Fruit fly (Drosophila melanogaster) whole organism, embryonic: ENCODE data around the gene LanB1.

Source experiments
- Bgb ChIP-seq: fragments of 200-800 bp; sonication (Bioruptor generic); IDR thresholded peaks from 2 replicates; pipeline ENCODE4 v1.3.6; 2022; ENCODE audit warnings: missing biosample characterization, missing genetic modification characterization; ENCODE audit not compliant: partially characterized antibody
- BtbVII ChIP-seq: fragments of 200-800 bp; sonication (Bioruptor generic); optimal IDR thresholded peaks from 3 replicates; lab custom pipeline; 2017; ENCODE audit warnings: missing biosample characterization, mild to moderate bottlenecking, missing genetic modification characterization
- CG11504 ChIP-seq: fragments of 200-800 bp; sonication (Bioruptor generic); optimal IDR thresholded peaks from 3 replicates; lab custom pipeline; 2019; ENCODE audit warnings: missing biosample characterization, mild to moderate bottlenecking, missing genetic modification characterization, moderate library complexity
- CG12769 ChIP-seq: fragments of 200-800 bp; sonication (Bioruptor generic); optimal IDR thresholded peaks from 2 replicates; lab custom pipeline; 2019; ENCODE audit warnings: missing biosample characterization, mild to moderate bottlenecking, missing genetic modification characterization, moderate library complexity
- CG13775 ChIP-seq: fragments of 200-800 bp; sonication (Bioruptor generic); optimal IDR thresholded peaks from 3 replicates; lab custom pipeline; 2017; ENCODE audit warnings: missing biosample characterization, mild to moderate bottlenecking, missing genetic modification characterization
- CG14710 ChIP-seq: fragments of 200-800 bp; sonication (Bioruptor generic); optimal IDR thresholded peaks from 3 replicates; lab custom pipeline; 2019; ENCODE audit warnings: missing biosample characterization, mild to moderate bottlenecking, missing genetic modification characterization, moderate library complexity
- CG15479 ChIP-seq: fragments of 200-800 bp; sonication (Bioruptor generic); optimal IDR thresholded peaks from 3 replicates; lab custom pipeline; 2019; ENCODE audit warnings: missing biosample characterization, mild to moderate bottlenecking, missing genetic modification characterization, moderate library complexity
- CG17328 ChIP-seq: fragments of 200-800 bp; sonication (Bioruptor generic); IDR thresholded peaks from 2 replicates; pipeline ENCODE4 v1.3.6; 2022; ENCODE audit warnings: missing biosample characterization, missing genetic modification characterization
- CG17361 ChIP-seq: fragments of 200-800 bp; sonication (Bioruptor generic); IDR thresholded peaks from 3 replicates; pipeline ENCODE4 v1.3.6; 2022; ENCODE audit warnings: missing biosample characterization, missing genetic modification characterization
- CG17829 ChIP-seq: fragments of 200-800 bp; optimal IDR thresholded peaks from 2 replicates; lab custom pipeline; 2019; ENCODE audit warnings: missing biosample characterization, mild to moderate bottlenecking, missing genetic modification characterization, moderate library complexity
- CG1792 ChIP-seq: fragments of 200-800 bp; sonication (Bioruptor generic); optimal IDR thresholded peaks from 2 replicates; lab custom pipeline; 2016; ENCODE audit warnings: missing biosample characterization, missing genetic modification characterization
- CG18764 ChIP-seq: fragments of 200-800 bp; sonication (Bioruptor generic); optimal IDR thresholded peaks from 3 replicates; lab custom pipeline; 2016; ENCODE audit warnings: missing biosample characterization, missing genetic modification characterization
- CG31365 ChIP-seq: fragments of 200-800 bp; sonication (Bioruptor generic); optimal IDR thresholded peaks from 2 replicates; lab custom pipeline; 2018; ENCODE audit warnings: missing biosample characterization, mild to moderate bottlenecking, missing genetic modification characterization
- CG33557 ChIP-seq: fragments of 200-800 bp; sonication (Bioruptor generic); optimal IDR thresholded peaks from 2 replicates; lab custom pipeline; 2019; ENCODE audit warnings: missing biosample characterization, mild to moderate bottlenecking, missing genetic modification characterization, moderate library complexity
- CG7357 ChIP-seq: fragments of 200-800 bp; sonication (Bioruptor generic); IDR thresholded peaks from 3 replicates; pipeline ENCODE4 v1.3.6; 2022; ENCODE audit warnings: missing biosample characterization, missing genetic modification characterization
- CG7987 ChIP-seq: fragments of 200-800 bp; sonication (Bioruptor generic); optimal IDR thresholded peaks from 2 replicates; lab custom pipeline; 2018; ENCODE audit warnings: missing biosample characterization, mild to moderate bottlenecking, missing genetic modification characterization, moderate library complexity
- CG9797 ChIP-seq: fragments of 200-800 bp; sonication (Bioruptor generic); optimal IDR thresholded peaks from 3 replicates; lab custom pipeline; 2018; ENCODE audit warnings: missing biosample characterization, mild to moderate bottlenecking, missing genetic modification characterization
- Dp ChIP-seq: fragments of 200-800 bp; sonication (Bioruptor generic); optimal IDR thresholded peaks from 2 replicates; lab custom pipeline; 2018; ENCODE audit warnings: missing biosample characterization, mild to moderate bottlenecking, missing genetic modification characterization, moderate library complexity
- E2f1 ChIP-seq: fragments of 200-800 bp; sonication (Bioruptor generic); IDR thresholded peaks from 2 replicates; pipeline ENCODE4 v1.3.6; 2022; ENCODE audit warnings: missing biosample characterization, missing genetic modification characterization
- Ets65A ChIP-seq: fragments of 200-800 bp; sonication (Bioruptor generic); peaks from one replicate; lab custom pipeline; 2016; ENCODE audit warnings: missing biosample characterization, missing genetic modification characterization
- Fer1 ChIP-seq: fragments of 200-800 bp; sonication (Bioruptor generic); optimal IDR thresholded peaks from 2 replicates; lab custom pipeline; 2017; ENCODE audit warnings: missing biosample characterization, mild to moderate bottlenecking, missing genetic modification characterization
- H15 ChIP-seq: fragments of 200-800 bp; sonication (Bioruptor generic); IDR thresholded peaks from 3 replicates; pipeline ENCODE4 v1.3.6; 2022; ENCODE audit warnings: missing biosample characterization, missing genetic modification characterization
- HLH4C ChIP-seq: fragments of 200-800 bp; sonication (Bioruptor generic); IDR thresholded peaks from 3 replicates; pipeline ENCODE4 v1.3.6; 2022; ENCODE audit warnings: missing biosample characterization, missing genetic modification characterization; ENCODE audit not compliant: partially characterized antibody
- Lim3 ChIP-seq: fragments of 200-800 bp; sonication (Bioruptor generic); IDR thresholded peaks from 2 replicates; pipeline ENCODE4 v1.3.6; 2022; ENCODE audit warnings: missing biosample characterization, missing genetic modification characterization
- Meics ChIP-seq: fragments of 200-800 bp; sonication (Bioruptor generic); optimal IDR thresholded peaks from 2 replicates; lab custom pipeline; 2017; ENCODE audit warnings: missing biosample characterization, mild to moderate bottlenecking, missing genetic modification characterization
- NC2β ChIP-seq: fragments of 200-800 bp; sonication (Bioruptor generic); optimal IDR thresholded peaks from 2 replicates; lab custom pipeline; 2016; ENCODE audit warnings: missing biosample characterization, missing genetic modification characterization
- Neu2 ChIP-seq: fragments of 200-800 bp; sonication (Bioruptor generic); optimal IDR thresholded peaks from 3 replicates; lab custom pipeline; 2016; ENCODE audit warnings: missing biosample characterization, missing genetic modification characterization, borderline replicate concordance
- Six4 ChIP-seq: fragments of 200-800 bp; sonication (Bioruptor generic); optimal IDR thresholded peaks from 2 replicates; lab custom pipeline; 2016; ENCODE audit warnings: missing biosample characterization, missing genetic modification characterization
- Tbp ChIP-seq: fragments of >200 bp; optimal IDR thresholded peaks from 2 replicates; lab custom pipeline; 2018; ENCODE audit warnings: missing biosample characterization, missing genetic modification characterization
- ash1 ChIP-seq: fragments of 200-800 bp; sonication (Bioruptor generic); optimal IDR thresholded peaks from 2 replicates; lab custom pipeline; 2018; ENCODE audit warnings: missing biosample characterization, mild to moderate bottlenecking, missing genetic modification characterization
- cad ChIP-seq: fragments of >200 bp; optimal IDR thresholded peaks from 2 replicates; lab custom pipeline; 2017; ENCODE audit warnings: missing biosample characterization, missing genetic modification characterization
- crc ChIP-seq: fragments of 200-800 bp; sonication (Bioruptor generic); optimal IDR thresholded peaks from 2 replicates; lab custom pipeline; 2016; ENCODE audit warnings: missing biosample characterization, missing genetic modification characterization
- crol ChIP-seq: fragments of 200-800 bp; sonication (Bioruptor generic); IDR thresholded peaks from 2 replicates; pipeline ENCODE4 v1.3.6; 2022; ENCODE audit warnings: missing biosample characterization, missing genetic modification characterization
- dan ChIP-seq: fragments of 200-800 bp; sonication (Bioruptor generic); IDR thresholded peaks from 2 replicates; pipeline ENCODE4 v1.3.6; 2022; ENCODE audit warnings: missing biosample characterization, missing genetic modification characterization
- dimm ChIP-seq: fragments of 200-800 bp; sonication (Bioruptor generic); IDR thresholded peaks from 2 replicates; pipeline ENCODE4 v1.3.6; 2022; ENCODE audit warnings: missing biosample characterization, missing genetic modification characterization
- grn ChIP-seq: fragments of 200-800 bp; sonication (Bioruptor generic); optimal IDR thresholded peaks from 3 replicates; lab custom pipeline; 2017; ENCODE audit warnings: missing biosample characterization, missing genetic modification characterization
- hkb ChIP-seq, 2 experiments: fragments of 200-800 bp in 1 of 2; fragments of >200 bp in 1 of 2; sonication (Bioruptor generic) in 1 of 2; IDR thresholded peaks in 1 of 2; optimal IDR thresholded peaks in 1 of 2; 2 replicates each; pipeline versions ENCODE4 v1.3.6 to Lab custom; 2017 to 2022; ENCODE audit warnings: missing biosample characterization in 1 of 2, missing genetic modification characterization in 1 of 2
- knrl ChIP-seq: fragments of 200-800 bp; sonication (Bioruptor generic); IDR thresholded peaks from 3 replicates; pipeline ENCODE4 v1.3.6; 2022; ENCODE audit warnings: missing biosample characterization, missing genetic modification characterization; ENCODE audit not compliant: partially characterized antibody
- lilli ChIP-seq: fragments of 200-800 bp; sonication (Bioruptor generic); optimal IDR thresholded peaks from 3 replicates; lab custom pipeline; 2016; ENCODE audit warnings: missing biosample characterization, missing genetic modification characterization
- mam ChIP-seq: fragments of 200-800 bp; sonication (Bioruptor generic); optimal IDR thresholded peaks from 3 replicates; lab custom pipeline; 2016; ENCODE audit warnings: missing biosample characterization, missing genetic modification characterization
- nerfin-2 ChIP-seq: fragments of 200-800 bp; sonication (Bioruptor generic); IDR thresholded peaks from 2 replicates; pipeline ENCODE4 v1.3.6; 2022; ENCODE audit warnings: missing biosample characterization, missing genetic modification characterization; ENCODE audit not compliant: partially characterized antibody
- pfk ChIP-seq: fragments of 200-800 bp; sonication (Bioruptor generic); optimal IDR thresholded peaks from 2 replicates; lab custom pipeline; 2018; ENCODE audit warnings: missing biosample characterization, mild to moderate bottlenecking, missing genetic modification characterization, moderate library complexity
- pnt ChIP-seq: fragments of 200-800 bp; sonication (Bioruptor generic); optimal IDR thresholded peaks from 3 replicates; lab custom pipeline; 2016; ENCODE audit warnings: missing biosample characterization, missing genetic modification characterization
- prd ChIP-seq, 3 experiments: fragments of >200 bp in 2 of 3; fragments of 200-800 bp in 1 of 3; sonication (Bioruptor generic) in 1 of 3; optimal IDR thresholded peaks in 2 of 3; IDR thresholded peaks in 1 of 3; 2 replicates in 2 of 3; 3 replicates in 1 of 3; pipeline versions ENCODE4 v1.3.6 to Lab custom; 2017 to 2022; ENCODE audit warnings: missing biosample characterization in 1 of 3, missing genetic modification characterization in 1 of 3
- pros ChIP-seq: fragments of 200-800 bp; sonication (Bioruptor generic); optimal IDR thresholded peaks from 3 replicates; lab custom pipeline; 2019; ENCODE audit warnings: missing biosample characterization, mild to moderate bottlenecking, missing genetic modification characterization, moderate library complexity
- ranshi ChIP-seq: fragments of 200-800 bp; sonication (Bioruptor generic); IDR thresholded peaks from 2 replicates; pipeline ENCODE4 v1.3.6; 2022; ENCODE audit warnings: missing biosample characterization, missing genetic modification characterization
- stwl ChIP-seq: fragments of 200-800 bp; sonication (Bioruptor generic); optimal IDR thresholded peaks from 3 replicates; lab custom pipeline; 2018; ENCODE audit warnings: missing biosample characterization, mild to moderate bottlenecking, missing genetic modification characterization, moderate library complexity
- tio ChIP-seq: fragments of 200-800 bp; sonication (Bioruptor generic); optimal IDR thresholded peaks from 2 replicates; lab custom pipeline; 2017; ENCODE audit warnings: missing biosample characterization, missing genetic modification characterization, inconsistent platforms
- toy ChIP-seq: fragments of 200-800 bp; sonication (Bioruptor generic); IDR thresholded peaks from 2 replicates; pipeline ENCODE4 v1.3.6; 2022; ENCODE audit warnings: missing biosample characterization, missing genetic modification characterization
- vvl ChIP-seq: fragments of 200-800 bp; sonication (Bioruptor generic); IDR thresholded peaks from 2 replicates; pipeline ENCODE4 v1.3.6; 2022; ENCODE audit warnings: missing biosample characterization, missing genetic modification characterization

LanB1 gene

DNA sequence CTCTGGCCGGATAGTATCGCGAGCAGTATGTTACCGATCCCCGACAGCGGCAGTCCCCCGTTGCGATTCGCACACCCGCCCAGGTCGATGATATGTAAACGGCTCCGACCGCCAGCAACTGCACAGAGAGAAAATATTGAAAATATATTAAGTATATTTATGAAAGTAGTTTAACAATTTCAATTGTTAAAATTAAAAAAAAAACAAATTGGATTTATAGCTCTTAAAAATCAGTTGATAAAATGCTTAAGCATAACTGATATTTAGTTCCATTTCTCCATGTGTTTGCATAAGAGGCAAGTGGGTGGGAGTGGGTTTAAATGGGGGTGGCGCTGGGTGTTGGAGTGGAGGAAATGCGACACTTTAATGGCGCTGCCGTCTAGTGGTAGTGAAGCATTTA lies 38.2 kb downstream of the LanB1 start (continued):
- no peak for TF ChIP-seq prd (optimal IDR thresholded peaks at IDR 0.05; lab: Kevin White, UChicago)
- peak; percentile 39; the same call in 1 of the 3 replicates for TF ChIP-seq prd (GFP tag; IDR thresholded peaks at IDR 0.05; lab: Robert Waterston, UW)
- 0 out of 2 replicates have a peak, but pooled peaks have one; percentile 32 for TF ChIP-seq CG17328
- TF ChIP-seq crc = no peak
- no peak for TF ChIP-seq CG7357
- TF ChIP-seq tio = no peak
- TF ChIP-seq CG11504 (tag; lab: Kevin White, UChicago) = peak; percentile 57
- peak; percentile 49; the same call in 1 of the 2 replicates for TF ChIP-seq ranshi (GFP tag; lab: Robert Waterston, UW)
- no peak for TF ChIP-seq lilli
- no peak for TF ChIP-seq CG12769 (tag; lab: Kevin White, UChicago)
- TF ChIP-seq knrl (GFP tag; lab: Robert Waterston, UW) = no peak
- no peak for TF ChIP-seq CG9797 (GFP tag; lab: Kevin White, UChicago)
- no peak for TF ChIP-seq CG15479 (GFP tag; lab: Kevin White, UChicago)
- no peak for TF ChIP-seq BtbVII (GFP tag; lab: Kevin White, UChicago)
- peak; percentile 11 for TF ChIP-seq Meics (GFP tag; lab: Kevin White, UChicago)
- TF ChIP-seq Bgb (GFP tag; lab: Robert Waterston, UW) = no peak
- TF ChIP-seq ash1 (GFP tag; lab: Kevin White, UChicago) = no peak
- no peak for TF ChIP-seq dan (GFP tag; lab: Robert Waterston, UW)
- no peak for TF ChIP-seq CG7987
- TF ChIP-seq mam (GFP tag; lab: Kevin White, UChicago) = no peak
- no peak for TF ChIP-seq CG13775
- TF ChIP-seq stwl (tag; lab: Kevin White, UChicago) = no peak
- no peak for TF ChIP-seq NC2β
- no peak for TF ChIP-seq CG18764 (GFP tag; lab: Kevin White, UChicago)
- no peak for TF ChIP-seq CG17829 (tag; lab: Kevin White, UChicago)
- no peak for TF ChIP-seq CG31365
- TF ChIP-seq Ets65A = no peak
- TF ChIP-seq nerfin-2 = no peak
- no peak for TF ChIP-seq cad (GFP tag; lab: Kevin White, UChicago)
- no peak for TF ChIP-seq crol (GFP tag; lab: Robert Waterston, UW)
- TF ChIP-seq pfk (GFP tag; lab: Kevin White, UChicago) = no peak
- TF ChIP-seq Six4 = no peak
- TF ChIP-seq CG17361 (GFP tag; lab: Robert Waterston, UW) = no peak
- no peak for TF ChIP-seq dimm (GFP tag; lab: Robert Waterston, UW)
- TF ChIP-seq H15 = no peak
- TF ChIP-seq toy = no peak
- no peak for TF ChIP-seq Neu2 (GFP tag; lab: Kevin White, UChicago)
- TF ChIP-seq CG14710 (tag; lab: Kevin White, UChicago) = no peak
- no peak for TF ChIP-seq pros
- no peak for TF ChIP-seq pnt (GFP tag; lab: Kevin White, UChicago)
- no peak for TF ChIP-seq E2f1 (GFP tag; lab: Robert Waterston, UW)
- no peak for TF ChIP-seq Tbp (GFP tag; lab: Kevin White, UChicago)
- TF ChIP-seq CG1792 (GFP tag; lab: Kevin White, UChicago) = no peak
- peak; percentile 59 for TF ChIP-seq Fer1
- no peak for TF ChIP-seq HLH4C (GFP tag; lab: Robert Waterston, UW)
- no peak for TF ChIP-seq grn (GFP tag; lab: Kevin White, UChicago)
- TF ChIP-seq vvl (GFP tag; lab: Robert Waterston, UW) = peak; percentile 61; the same call in 1 of the 2 replicates
- no peak for TF ChIP-seq Dp (GFP tag; lab: Kevin White, UChicago)
- no peak for TF ChIP-seq hkb (optimal IDR thresholded peaks at IDR 0.05; lab: Kevin White, UChicago)
- TF ChIP-seq hkb (GFP tag; IDR thresholded peaks at IDR 0.05; lab: Robert Waterston, UW) = peak; percentile 39; the same call in 1 of the 2 replicates
- no peak for TF ChIP-seq Lim3 (GFP tag; lab: Robert Waterston, UW)
- TF ChIP-seq CG33557 (GFP tag; lab: Kevin White, UChicago) = no peak
